Worm (Caenorhabditis elegans) whole organism, L1 larva: ENCODE measurements around the gene scav-5.

Experiments used
- Y116A8C.19 ChIP-seq: sonication (generic microtip); optimal IDR thresholded peaks from 2 replicates; lab custom pipeline; 2016; ENCODE audit warnings: missing compliant biosample characterization, missing genetic modification characterization, borderline replicate concordance
- alr-1 ChIP-seq: fragments of 200-800 bp; sonication (Bioruptor generic); optimal IDR thresholded peaks from 2 replicates; lab custom pipeline; 2018; ENCODE audit warnings: borderline replicate concordance, mild to moderate bottlenecking, missing genetic modification characterization, missing compliant biosample characterization
- ama-1 ChIP-seq: fragments of 150-350 bp; optimal IDR thresholded peaks from 2 replicates; lab custom pipeline; 2014
- blmp-1 ChIP-seq: fragments of 150-350 bp; optimal IDR thresholded peaks from 2 replicates; lab custom pipeline; 2014; ENCODE audit warnings: missing biosample characterization, missing genetic modification characterization
- ceh-8 ChIP-seq: fragments of 200-800 bp; sonication (Bioruptor generic); optimal IDR thresholded peaks from 2 replicates; lab custom pipeline; 2018; ENCODE audit warnings: mild to moderate bottlenecking, missing genetic modification characterization, moderate library complexity, missing compliant biosample characterization
- efl-1 ChIP-seq, 4 experiments: fragments of 150-350 bp; optimal IDR thresholded peaks in 3 of 4; peaks in 1 of 4; 1 replicate in 1 of 4; 2 replicates in 3 of 4; lab custom pipeline; 2014; ENCODE audit warnings: missing biosample characterization in 2 of 4, missing genetic modification characterization in 2 of 4, missing genetic modification reagents in 2 of 4
- egl-27 ChIP-seq, 2 experiments: fragments of 150-350 bp in 1 of 2; sonication (generic microtip); optimal IDR thresholded peaks; 3 replicates each; lab custom pipeline; 2017 to 2018; ENCODE audit warnings: missing biosample characterization in 2 of 2, missing genetic modification characterization in 2 of 2, missing genetic modification reagents in 2 of 2
- fkh-10 ChIP-seq: sonication (generic microtip); optimal IDR thresholded peaks from 2 replicates; lab custom pipeline; 2017; ENCODE audit warnings: missing biosample characterization, missing genetic modification reagents, missing genetic modification characterization
- fkh-4 ChIP-seq: sonication (generic microtip); optimal IDR thresholded peaks from 2 replicates; lab custom pipeline; 2016; ENCODE audit warnings: missing compliant biosample characterization, missing genetic modification characterization, borderline replicate concordance
- fos-1 ChIP-seq: fragments of 150-350 bp; optimal IDR thresholded peaks from 2 replicates; lab custom pipeline; 2014; ENCODE audit warnings: missing biosample characterization, missing genetic modification characterization
- hlh-17 ChIP-seq: fragments of 200-800 bp; sonication (Bioruptor generic); optimal IDR thresholded peaks from 2 replicates; lab custom pipeline; 2018; ENCODE audit warnings: missing genetic modification characterization, mild to moderate bottlenecking, missing compliant biosample characterization, moderate library complexity, borderline replicate concordance
- irx-1 ChIP-seq: sonication (generic microtip); optimal IDR thresholded peaks from 2 replicates; lab custom pipeline; 2016; ENCODE audit warnings: missing genetic modification characterization, missing compliant biosample characterization
- jun-1 ChIP-seq: fragments of 150-350 bp; optimal IDR thresholded peaks from 2 replicates; lab custom pipeline; 2014; ENCODE audit warnings: missing biosample characterization, missing genetic modification reagents, missing genetic modification characterization
- lin-13 ChIP-seq: fragments of 150-350 bp; optimal IDR thresholded peaks from 2 replicates; lab custom pipeline; 2014; ENCODE audit warnings: missing biosample characterization, missing genetic modification reagents, missing genetic modification characterization
- lin-14 ChIP-seq: fragments of 200-800 bp; sonication (Bioruptor generic); optimal IDR thresholded peaks from 2 replicates; lab custom pipeline; 2018; ENCODE audit warnings: mild to moderate bottlenecking, missing genetic modification characterization, moderate library complexity, missing compliant biosample characterization
- lin-39 ChIP-seq: fragments of 150-350 bp; optimal IDR thresholded peaks from 2 replicates; lab custom pipeline; 2014; ENCODE audit warnings: missing biosample characterization, missing genetic modification reagents, missing genetic modification characterization
- lsy-2 ChIP-seq, 2 experiments: fragments of 150-350 bp; optimal IDR thresholded peaks; 2 replicates each; lab custom pipeline; 2014; ENCODE audit warnings: missing biosample characterization in 2 of 2, missing genetic modification characterization in 2 of 2
- mab-9 ChIP-seq: fragments of 200-800 bp; sonication (Bioruptor generic); IDR thresholded peaks from 2 replicates; pipeline ENCODE4 v1.3.6; 2022; ENCODE audit warnings: missing genetic modification reagents, missing genetic modification characterization, missing compliant biosample characterization
- nhr-19 ChIP-seq: fragments of 200-800 bp; sonication (Bioruptor generic); conservative IDR thresholded peaks from 2 replicates; pipeline ENCODE4 v1.3.6; 2022; ENCODE audit warnings: missing genetic modification characterization, missing compliant biosample characterization
- nhr-28 ChIP-seq: fragments of 150-350 bp; optimal IDR thresholded peaks from 2 replicates; lab custom pipeline; 2014; ENCODE audit warnings: missing biosample characterization, missing genetic modification characterization
- nhr-71 ChIP-seq: sonication (generic microtip); optimal IDR thresholded peaks from 2 replicates; lab custom pipeline; 2016; ENCODE audit warnings: mild to moderate bottlenecking, missing genetic modification characterization, moderate library complexity, missing compliant biosample characterization
- nhr-76 ChIP-seq: sonication (generic microtip); optimal IDR thresholded peaks from 2 replicates; lab custom pipeline; 2017; ENCODE audit warnings: missing biosample characterization, missing genetic modification characterization
- nhr-77 ChIP-seq: fragments of 150-350 bp; optimal IDR thresholded peaks from 2 replicates; lab custom pipeline; 2014; ENCODE audit warnings: missing biosample characterization, missing genetic modification characterization
- nhr-85 ChIP-seq: sonication (generic microtip); peaks from one replicate; lab custom pipeline; 2016; ENCODE audit warnings: missing genetic modification characterization, inconsistent platforms, missing compliant biosample characterization
- pag-3 ChIP-seq: sonication (generic microtip); optimal IDR thresholded peaks from 2 replicates; lab custom pipeline; 2017; ENCODE audit warnings: missing genetic modification characterization, mild to moderate bottlenecking, missing compliant biosample characterization, antibody characterized with exemption, borderline replicate concordance; ENCODE audit not compliant: insufficient read depth
- rnt-1 ChIP-seq: sonication (generic microtip); optimal IDR thresholded peaks from 2 replicates; lab custom pipeline; 2016; ENCODE audit warnings: mild to moderate bottlenecking, missing genetic modification characterization, moderate library complexity, missing compliant biosample characterization
- skn-1 ChIP-seq: fragments of 150-350 bp; optimal IDR thresholded peaks from 2 replicates; lab custom pipeline; 2014; ENCODE audit warnings: missing biosample characterization, missing genetic modification characterization
- snu-23 ChIP-seq: sonication (generic microtip); optimal IDR thresholded peaks from 2 replicates; lab custom pipeline; 2016; ENCODE audit warnings: missing genetic modification characterization, missing compliant biosample characterization
- sup-37 ChIP-seq: fragments of 200-800 bp; sonication (Bioruptor generic); optimal IDR thresholded peaks from 2 replicates; lab custom pipeline; 2018; ENCODE audit warnings: mild to moderate bottlenecking, missing genetic modification characterization, missing compliant biosample characterization
- unc-130 ChIP-seq: fragments of 150-350 bp; optimal IDR thresholded peaks from 2 replicates; lab custom pipeline; 2017; ENCODE audit warnings: missing biosample characterization, missing genetic modification characterization, inconsistent platforms
- unc-30 ChIP-seq: sonication (generic microtip); optimal IDR thresholded peaks from 2 replicates; lab custom pipeline; 2017; ENCODE audit warnings: missing biosample characterization, missing genetic modification characterization
- unc-86 ChIP-seq: sonication (generic microtip); optimal IDR thresholded peaks from 2 replicates; lab custom pipeline; 2016; ENCODE audit warnings: missing genetic modification characterization, missing compliant biosample characterization
- vab-15 ChIP-seq: sonication (generic microtip); optimal IDR thresholded peaks from 2 replicates; lab custom pipeline; 2017; ENCODE audit warnings: missing genotype, mild to moderate bottlenecking, missing genetic modification characterization, missing compliant biosample characterization
- ztf-4 ChIP-seq: fragments of 150-350 bp; optimal IDR thresholded peaks from 2 replicates; lab custom pipeline; 2014; ENCODE audit warnings: missing biosample characterization, missing genetic modification characterization

scav-5 gene

DNA sequence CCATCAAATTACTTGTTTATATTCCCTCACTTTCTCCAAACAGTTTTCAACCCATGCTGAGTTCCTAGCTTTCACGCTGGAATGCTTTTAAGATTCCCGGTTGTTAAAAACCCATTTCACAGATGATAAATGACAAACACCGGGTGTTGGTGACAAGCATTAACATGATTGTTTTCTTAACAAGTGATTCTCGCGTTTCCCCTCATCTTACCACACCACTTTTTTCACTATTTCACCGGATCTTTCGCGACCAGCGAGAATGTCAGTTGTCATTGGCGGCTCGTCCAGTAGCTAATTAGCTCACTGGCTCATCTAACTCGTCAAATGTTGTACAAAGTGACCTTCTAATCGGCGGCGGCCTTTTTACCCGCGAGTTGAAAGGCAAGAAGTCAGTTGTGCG lies 16.1 kb upstream of the scav-5 start:
- TF ChIP-seq nhr-28 (tag; lab: Kevin White, UChicago) = no peak
- no peak for TF ChIP-seq blmp-1 (tag; lab: Kevin White, UChicago)
- TF ChIP-seq rnt-1 = peak; percentile 81
- peak; percentile 25 for TF ChIP-seq nhr-71
- TF ChIP-seq nhr-85 (tag; lab: Kevin White, UChicago) = no peak
- peak; percentile 45 for TF ChIP-seq lin-14

- TF ChIP-seq rnt-1 = peak; percentile 46
- no peak for TF ChIP-seq efl-1 (optimal IDR thresholded peaks at IDR 0.05; lab: Kevin White, UChicago)
- no peak for TF ChIP-seq efl-1 (GFP tag; optimal IDR thresholded peaks at IDR 0.05 in 1 of 2; lab: Kevin White, UChicago)
- TF ChIP-seq lin-14 = peak; percentile 7
Measured at ce11 chrX:9843568-9843967, 14.6 kb upstream of the scav-5 start.

DNA sequence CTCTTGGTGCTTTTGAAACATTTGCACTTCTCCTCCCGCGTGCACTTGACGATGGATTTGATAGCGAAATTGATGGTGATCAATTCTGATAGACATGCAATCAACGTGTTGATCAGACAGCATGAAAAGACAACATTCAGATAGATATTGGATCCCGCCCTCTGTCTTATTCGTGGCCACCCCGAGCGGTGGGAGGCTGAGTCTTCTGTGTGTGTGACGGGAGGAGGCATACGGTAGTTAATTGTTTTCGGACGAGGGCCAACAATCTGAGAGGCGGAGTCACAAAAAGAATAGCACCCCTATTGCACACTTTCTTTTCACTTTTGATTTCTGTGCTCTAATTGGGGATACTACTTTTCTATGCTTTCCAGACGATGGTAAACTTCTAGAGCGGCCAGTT lies 12.2 kb upstream of the scav-5 start:
- TF ChIP-seq nhr-77 (tag; lab: Kevin White, UChicago) (no peak), nhr-19 (GFP tag; lab: Robert Waterston, UW) (0 out of 2 replicates have a peak, but pooled peaks have one; percentile 11), skn-1 (tag; lab: Kevin White, UChicago) (no peak), unc-30 (tag; lab: Kevin White, UChicago) (no peak), unc-130 (no peak), fkh-10 (no peak), snu-23 (GFP tag; lab: Kevin White, UChicago) (no peak), alr-1 (tag; lab: Kevin White, UChicago) (no peak), unc-86 (tag; lab: Kevin White, UChicago) (no peak), rnt-1 (peak; percentile 67), Y116A8C.19 (tag; lab: Kevin White, UChicago) (no peak), lin-14 (peak; percentile 36), lsy-2 (tag; optimal IDR thresholded peaks at IDR 0.05; lab: Kevin White, UChicago) (peak; percentile 30 to 74), lin-13 (GFP tag; lab: Kevin White, UChicago) (no peak), mab-9 (no peak), jun-1 (no peak), hlh-17 (GFP tag; lab: Kevin White, UChicago) (no peak), sup-37 (GFP tag; lab: Kevin White, UChicago) (no peak), pag-3 (tag; lab: Kevin White, UChicago) (no peak), nhr-76 (tag; lab: Kevin White, UChicago) (no peak), nhr-71 (peak; percentile 24), blmp-1 (tag; lab: Kevin White, UChicago) (no peak), ama-1 (no peak), vab-15 (tag; lab: Kevin White, UChicago) (peak; percentile 99), fos-1 (tag; lab: Kevin White, UChicago) (no peak), ceh-8 (GFP tag; lab: Kevin White, UChicago) (no peak)

DNA sequence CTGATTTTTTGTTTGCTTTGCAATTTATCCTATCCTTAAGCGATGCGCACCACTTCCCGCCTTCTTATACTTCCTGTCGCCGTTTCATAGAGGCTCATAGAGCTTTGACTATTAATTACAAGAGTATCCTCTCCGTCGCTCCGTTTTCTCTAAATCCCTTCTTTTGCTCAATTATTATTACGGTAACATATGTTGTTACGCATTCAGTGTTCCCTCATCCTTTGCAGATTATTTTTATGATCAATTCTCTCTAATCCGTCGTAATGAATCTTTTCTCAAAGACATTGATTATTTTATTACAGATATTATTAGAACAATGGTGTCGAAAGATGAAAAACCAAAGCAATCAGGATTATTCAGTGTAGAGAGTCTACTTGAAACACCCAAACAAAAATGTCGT lies 11.2 kb upstream of the scav-5 start, which contains the start of gene vab-15:
Gene vab-15 (plus strand): TSS at position 301 of the 400 bp plus-strand sequence.
- TF ChIP-seq fkh-4 = no peak
- no peak for TF ChIP-seq skn-1 (tag; lab: Kevin White, UChicago)
- TF ChIP-seq Y116A8C.19 (tag; lab: Kevin White, UChicago) = no peak
- TF ChIP-seq egl-27 (tag; optimal IDR thresholded peaks at IDR 0.05; lab: Kevin White, UChicago) = no peak
- TF ChIP-seq hlh-17 (GFP tag; lab: Kevin White, UChicago) = no peak
- TF ChIP-seq fos-1 (tag; lab: Kevin White, UChicago) = no peak
- TF ChIP-seq irx-1 = no peak
- no peak for TF ChIP-seq ztf-4 (tag; lab: Kevin White, UChicago)
- no peak for TF ChIP-seq nhr-76 (tag; lab: Kevin White, UChicago)
- TF ChIP-seq ama-1 = no peak
- TF ChIP-seq lin-39 (tag; lab: Kevin White, UChicago) = no peak
- TF ChIP-seq, all 84 proteins: peak for 0
